Fruit fly (Drosophila melanogaster) whole organism, embryonic: Measurements from ENCODE around the gene rk.

Source experiments
- ATbp ChIP-seq: fragments of 200-800 bp; sonication (Bioruptor generic); optimal IDR thresholded peaks from 2 replicates; lab custom pipeline; 2017; ENCODE audit warnings: missing biosample characterization, mild to moderate bottlenecking, missing genetic modification characterization, missing genetic modification reagents
- CG10274 ChIP-seq: fragments of 200-800 bp; sonication (Bioruptor generic); optimal IDR thresholded peaks from 3 replicates; lab custom pipeline; 2017; ENCODE audit warnings: missing biosample characterization, mild to moderate bottlenecking, missing genetic modification characterization
- CG10366 ChIP-seq: fragments of 200-800 bp; sonication (Bioruptor generic); IDR thresholded peaks from 2 replicates; pipeline ENCODE4 v1.3.6; 2022; ENCODE audit warnings: missing biosample characterization, missing genetic modification characterization
- CG10543 ChIP-seq: fragments of 200-800 bp; sonication (Bioruptor generic); optimal IDR thresholded peaks from 3 replicates; lab custom pipeline; 2017; ENCODE audit warnings: missing biosample characterization, mild to moderate bottlenecking, missing genetic modification characterization, moderate library complexity
- CG12104 ChIP-seq: fragments of 200-800 bp; sonication (Bioruptor generic); optimal IDR thresholded peaks from 3 replicates; lab custom pipeline; 2016; ENCODE audit warnings: missing biosample characterization, missing genetic modification characterization
- CG12769 ChIP-seq: fragments of 200-800 bp; sonication (Bioruptor generic); optimal IDR thresholded peaks from 2 replicates; lab custom pipeline; 2019; ENCODE audit warnings: missing biosample characterization, mild to moderate bottlenecking, missing genetic modification characterization, moderate library complexity
- CG14667 ChIP-seq: fragments of 200-800 bp; sonication (Bioruptor generic); IDR thresholded peaks from 2 replicates; pipeline ENCODE4 v1.3.6; 2022; ENCODE audit warnings: missing biosample characterization, missing genetic modification characterization
- CG15073 ChIP-seq: fragments of 200-800 bp; sonication (Bioruptor generic); optimal IDR thresholded peaks from 2 replicates; lab custom pipeline; 2016; ENCODE audit warnings: missing biosample characterization, missing genetic modification characterization
- CG15269 ChIP-seq: fragments of 200-800 bp; sonication (Bioruptor generic); optimal IDR thresholded peaks from 2 replicates; lab custom pipeline; 2018; ENCODE audit warnings: missing biosample characterization, mild to moderate bottlenecking, missing genetic modification characterization, moderate library complexity
- CG1529 ChIP-seq: fragments of 200-800 bp; sonication (Bioruptor generic); optimal IDR thresholded peaks from 3 replicates; lab custom pipeline; 2018; ENCODE audit warnings: missing biosample characterization, missing genetic modification characterization
- CG15601 ChIP-seq: fragments of 200-800 bp; sonication (Bioruptor generic); optimal IDR thresholded peaks from 3 replicates; lab custom pipeline; 2019; ENCODE audit warnings: missing biosample characterization, mild to moderate bottlenecking, missing genetic modification characterization, moderate library complexity
- CG16863 ChIP-seq: fragments of 200-800 bp; sonication (Bioruptor generic); optimal IDR thresholded peaks from 3 replicates; lab custom pipeline; 2016; ENCODE audit warnings: missing biosample characterization, missing genetic modification characterization
- CG17829 ChIP-seq: fragments of 200-800 bp; optimal IDR thresholded peaks from 2 replicates; lab custom pipeline; 2019; ENCODE audit warnings: missing biosample characterization, mild to moderate bottlenecking, missing genetic modification characterization, moderate library complexity
- CG17912 ChIP-seq: fragments of 200-800 bp; sonication (Bioruptor generic); optimal IDR thresholded peaks from 2 replicates; lab custom pipeline; 2018; ENCODE audit warnings: missing biosample characterization, mild to moderate bottlenecking, missing genetic modification characterization
- CG4424 ChIP-seq: fragments of 200-800 bp; sonication (Bioruptor generic); optimal IDR thresholded peaks from 3 replicates; lab custom pipeline; 2016; ENCODE audit warnings: missing biosample characterization, missing genetic modification characterization
- CG5953 ChIP-seq: fragments of 200-800 bp; sonication (Bioruptor generic); IDR thresholded peaks from 2 replicates; pipeline ENCODE4 v1.3.6; 2022; ENCODE audit warnings: missing biosample characterization, missing genetic modification characterization
- CG7556 ChIP-seq: fragments of 200-800 bp; sonication (Bioruptor generic); optimal IDR thresholded peaks from 2 replicates; lab custom pipeline; 2017; ENCODE audit warnings: missing biosample characterization, mild to moderate bottlenecking, missing genetic modification characterization
- CG8388 ChIP-seq: fragments of 200-800 bp; sonication (Bioruptor generic); optimal IDR thresholded peaks from 2 replicates; lab custom pipeline; 2019; ENCODE audit warnings: missing biosample characterization, mild to moderate bottlenecking, missing genetic modification characterization, moderate library complexity
- Camta ChIP-seq: fragments of 200-800 bp; sonication (Bioruptor generic); optimal IDR thresholded peaks from 2 replicates; lab custom pipeline; 2016; ENCODE audit warnings: missing biosample characterization, missing genetic modification characterization
- Dp ChIP-seq: fragments of 200-800 bp; sonication (Bioruptor generic); optimal IDR thresholded peaks from 2 replicates; lab custom pipeline; 2018; ENCODE audit warnings: missing biosample characterization, mild to moderate bottlenecking, missing genetic modification characterization, moderate library complexity
- Dref ChIP-seq: fragments of 200-800 bp; sonication (Bioruptor generic); IDR thresholded peaks from 2 replicates; pipeline ENCODE4 v1.3.6; 2022; ENCODE audit warnings: missing biosample characterization, missing genetic modification characterization
- E2f2 ChIP-seq: fragments of 200-800 bp; sonication (Bioruptor generic); IDR thresholded peaks from 2 replicates; pipeline ENCODE4 v1.3.6; 2022; ENCODE audit warnings: missing biosample characterization, missing genetic modification characterization
- Ets65A ChIP-seq: fragments of 200-800 bp; sonication (Bioruptor generic); peaks from one replicate; lab custom pipeline; 2016; ENCODE audit warnings: missing biosample characterization, missing genetic modification characterization
- Hand ChIP-seq: fragments of 200-800 bp; sonication (Bioruptor generic); optimal IDR thresholded peaks from 2 replicates; lab custom pipeline; 2017; ENCODE audit warnings: mild to moderate bottlenecking, missing biosample characterization, missing genetic modification reagents, missing genetic modification characterization
- MESR4 ChIP-seq: fragments of 200-800 bp; sonication (Bioruptor generic); optimal IDR thresholded peaks from 2 replicates; lab custom pipeline; 2018; ENCODE audit warnings: missing biosample characterization, mild to moderate bottlenecking, missing genetic modification characterization, moderate library complexity
- Mad ChIP-seq: fragments of 200-800 bp; sonication (Bioruptor generic); optimal IDR thresholded peaks from 2 replicates; lab custom pipeline; 2016; ENCODE audit warnings: missing biosample characterization, missing genetic modification characterization
- Spps ChIP-seq: fragments of 200-800 bp; sonication (Bioruptor generic); optimal IDR thresholded peaks from 2 replicates; lab custom pipeline; 2018; ENCODE audit warnings: missing biosample characterization, mild to moderate bottlenecking, missing genetic modification characterization
- bab2 ChIP-seq: fragments of 200-800 bp; sonication (Bioruptor generic); optimal IDR thresholded peaks from 2 replicates; lab custom pipeline; 2016; ENCODE audit warnings: missing biosample characterization, missing genetic modification characterization
- corto ChIP-seq: fragments of 200-800 bp; sonication (Bioruptor generic); optimal IDR thresholded peaks from 2 replicates; lab custom pipeline; 2016; ENCODE audit warnings: missing biosample characterization, mild to moderate bottlenecking, missing genetic modification characterization, moderate library complexity
- disco-r ChIP-seq: fragments of 200-800 bp; sonication (Bioruptor generic); optimal IDR thresholded peaks from 2 replicates; lab custom pipeline; 2016; ENCODE audit warnings: missing biosample characterization, missing genetic modification characterization
- emc ChIP-seq: fragments of 200-800 bp; sonication (Bioruptor generic); optimal IDR thresholded peaks from 2 replicates; lab custom pipeline; 2016; ENCODE audit warnings: missing biosample characterization, missing genetic modification characterization
- fru ChIP-seq: fragments of >200 bp; optimal IDR thresholded peaks from 2 replicates; lab custom pipeline; 2017
- grn ChIP-seq: fragments of 200-800 bp; sonication (Bioruptor generic); optimal IDR thresholded peaks from 3 replicates; lab custom pipeline; 2017; ENCODE audit warnings: missing biosample characterization, missing genetic modification characterization
- kah ChIP-seq: fragments of 200-800 bp; sonication (Bioruptor generic); optimal IDR thresholded peaks from 2 replicates; lab custom pipeline; 2018; ENCODE audit warnings: missing biosample characterization, mild to moderate bottlenecking, missing genetic modification characterization
- knrl ChIP-seq: fragments of 200-800 bp; sonication (Bioruptor generic); IDR thresholded peaks from 3 replicates; pipeline ENCODE4 v1.3.6; 2022; ENCODE audit warnings: missing biosample characterization, missing genetic modification characterization; ENCODE audit not compliant: partially characterized antibody
- lab ChIP-seq: fragments of 200-800 bp; sonication (Bioruptor generic); optimal IDR thresholded peaks from 3 replicates; lab custom pipeline; 2017; ENCODE audit warnings: missing biosample characterization, missing genetic modification characterization, mild to moderate bottlenecking, moderate library complexity, missing genetic modification reagents
- lmd ChIP-seq: fragments of 200-800 bp; sonication (Bioruptor generic); IDR thresholded peaks from 2 replicates; pipeline ENCODE4 v1.3.6; 2022; ENCODE audit warnings: missing biosample characterization, missing genetic modification characterization
- lola ChIP-seq, 3 experiments: fragments of >200 bp in 2 of 3; fragments of 200-800 bp in 1 of 3; sonication (Bioruptor generic) in 1 of 3; optimal IDR thresholded peaks; 2 replicates each; lab custom pipeline; 2017 to 2019; ENCODE audit warnings: missing biosample characterization in 3 of 3, missing genetic modification characterization in 3 of 3, mild to moderate bottlenecking in 1 of 3, moderate library complexity in 1 of 3
- nau ChIP-seq: fragments of 200-800 bp; sonication (Bioruptor generic); optimal IDR thresholded peaks from 3 replicates; lab custom pipeline; 2017; ENCODE audit warnings: missing biosample characterization, mild to moderate bottlenecking, missing genetic modification characterization, missing genetic modification reagents
- p53 ChIP-seq: fragments of 200-800 bp; sonication (Bioruptor generic); optimal IDR thresholded peaks from 2 replicates; lab custom pipeline; 2016; ENCODE audit warnings: missing biosample characterization, missing genetic modification characterization
- pan ChIP-seq, 4 experiments: fragments of >200 bp in 3 of 4; fragments of 200-800 bp in 1 of 4; sonication (Bioruptor generic) in 1 of 4; optimal IDR thresholded peaks in 3 of 4; IDR thresholded peaks in 1 of 4; 2 replicates each; pipeline versions ENCODE4 v1.3.6 to Lab custom; 2017 to 2022; ENCODE audit warnings: missing biosample characterization in 2 of 4, missing genetic modification characterization in 2 of 4, mixed read lengths in 1 of 4
- pum ChIP-seq: fragments of 200-800 bp; sonication (Bioruptor generic); optimal IDR thresholded peaks from 2 replicates; lab custom pipeline; 2016; ENCODE audit warnings: missing biosample characterization, missing genetic modification characterization
- shn ChIP-seq: fragments of 200-800 bp; sonication (Bioruptor generic); optimal IDR thresholded peaks from 3 replicates; lab custom pipeline; 2016; ENCODE audit warnings: missing biosample characterization, missing genetic modification characterization
- sna ChIP-seq: fragments of 200-800 bp; sonication (Bioruptor generic); IDR thresholded peaks from 2 replicates; pipeline ENCODE4 v1.3.6; 2022; ENCODE audit warnings: missing biosample characterization, missing genetic modification characterization; ENCODE audit not compliant: partially characterized antibody
- sqz ChIP-seq: fragments of 200-800 bp; sonication (Bioruptor generic); optimal IDR thresholded peaks from 3 replicates; lab custom pipeline; 2018; ENCODE audit warnings: missing biosample characterization, mild to moderate bottlenecking, missing genetic modification characterization
- vnd ChIP-seq: fragments of 200-800 bp; sonication (Bioruptor generic); IDR thresholded peaks from 3 replicates; pipeline ENCODE4 v1.3.6; 2022; ENCODE audit warnings: missing biosample characterization, missing genetic modification characterization; ENCODE audit not compliant: partially characterized antibody
- wek ChIP-seq: fragments of 200-800 bp; sonication (Bioruptor generic); optimal IDR thresholded peaks from 3 replicates; lab custom pipeline; 2018; ENCODE audit warnings: missing biosample characterization, mild to moderate bottlenecking, missing genetic modification characterization, moderate library complexity
- wor ChIP-seq: fragments of 200-800 bp; sonication (Bioruptor generic); IDR thresholded peaks from 2 replicates; pipeline ENCODE4 v1.3.6; 2022; ENCODE audit warnings: missing biosample characterization, missing genetic modification characterization

The rk gene

DNA sequence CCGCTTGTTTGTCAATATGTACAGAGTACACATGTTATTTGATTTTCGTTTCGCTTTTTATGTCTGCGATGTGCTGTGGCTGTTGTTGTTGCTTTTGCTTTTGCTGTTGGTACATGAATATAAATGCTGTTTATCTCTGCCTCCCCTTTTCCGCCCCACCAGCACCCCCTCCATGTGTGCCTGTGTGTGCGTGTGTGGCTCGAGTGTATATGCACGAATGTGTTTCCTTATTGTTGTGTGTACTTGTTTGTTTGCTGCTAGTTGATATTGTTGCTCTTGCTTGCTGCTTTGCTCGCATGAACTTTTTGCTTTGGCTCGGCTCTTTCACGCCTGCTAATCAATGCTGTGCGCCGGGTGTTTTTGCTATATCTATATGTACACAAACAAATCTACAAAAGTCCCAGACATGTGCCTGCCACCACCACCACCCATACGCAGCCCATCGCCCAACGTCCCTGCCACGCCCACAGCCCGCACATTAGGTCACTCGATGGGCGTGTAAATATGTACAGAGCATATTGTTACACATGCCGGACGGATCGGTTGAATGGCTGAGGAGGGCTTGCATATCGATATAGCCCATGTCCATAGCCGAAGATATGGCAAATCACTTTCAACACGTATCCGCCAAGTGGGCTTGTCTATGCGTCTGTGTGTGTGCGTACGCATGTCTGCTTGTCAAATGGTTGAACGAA, 23.1 kb upstream of the rk start (continued):
- TF ChIP-seq CG10366 (GFP tag; lab: Robert Waterston, UW) (peak; percentile 95), kah (GFP tag; lab: Kevin White, UChicago) (peak; percentile 98), CG15269 (peak; percentile 98), knrl (GFP tag; lab: Robert Waterston, UW) (peak; percentile 36; the same call in 1 of the 3 replicates), grn (peak; percentile 100), sna (GFP tag; lab: Robert Waterston, UW) (peak; percentile 65; the same call in 1 of the 2 replicates), E2f2 (GFP tag; lab: Robert Waterston, UW) (peak; percentile 87), nau (GFP tag; lab: Kevin White, UChicago) (peak; percentile 100), CG14667 (GFP tag; lab: Robert Waterston, UW) (peak; percentile 92), shn (peak; percentile 99), CG15073 (GFP tag; lab: Kevin White, UChicago) (peak; percentile 91), MESR4 (GFP tag; lab: Kevin White, UChicago) (peak; percentile 77), emc (GFP tag; lab: Kevin White, UChicago) (peak; percentile 98), Dp (peak; percentile 46), CG8388 (GFP tag; lab: Kevin White, UChicago) (peak; percentile 96), p53 (GFP tag; lab: Kevin White, UChicago) (peak; percentile 99), ATbp (peak; percentile 100), CG4424 (peak; percentile 98), CG10274 (GFP tag; lab: Kevin White, UChicago) (peak; percentile 96), Dref (GFP tag; lab: Robert Waterston, UW) (peak; percentile 51; the same call in 1 of the 2 replicates), disco-r (peak; percentile 99), CG15601 (peak; percentile 99), CG5953 (GFP tag; lab: Robert Waterston, UW) (peak; percentile 99), wek (GFP tag; lab: Kevin White, UChicago) (peak; percentile 100), CG16863 (peak; percentile 99), Ets65A (GFP tag; lab: Kevin White, UChicago) (peak; percentile 96), pum (GFP tag; lab: Kevin White, UChicago) (peak; percentile 97), pan (optimal IDR thresholded peaks at IDR 0.05; lab: Kevin White, UChicago) (no peak), pan (GFP tag; optimal IDR thresholded peaks at IDR 0.05 in 1 of 2, IDR thresholded peaks at IDR 0.05 in 1 of 2) (peak in 1 of 2 experiments; percentile 98), CG12104 (peak; percentile 100), lmd (GFP tag; lab: Robert Waterston, UW) (peak; percentile 89), Mad (GFP tag; lab: Kevin White, UChicago) (peak; percentile 99), bab2 (peak; percentile 100), CG12769 (peak; percentile 99), Camta (peak; percentile 100), fru (lab: Kevin White, UChicago) (no peak), CG17912 (GFP tag; lab: Kevin White, UChicago) (peak; percentile 100), lab (GFP tag; lab: Kevin White, UChicago) (peak; percentile 100), vnd (GFP tag; lab: Robert Waterston, UW) (no peak), CG1529 (peak; percentile 100), lola (GFP tag; optimal IDR thresholded peaks at IDR 0.05; lab: Kevin White, UChicago) (peak in 1 of 3 experiments; percentile 98), corto (GFP tag; lab: Kevin White, UChicago) (peak; percentile 3), CG17829 (peak; percentile 97), Hand (peak; percentile 98), wor (peak; percentile 92), CG10543 (GFP tag; lab: Kevin White, UChicago) (peak; percentile 100), sqz (GFP tag; lab: Kevin White, UChicago) (peak; percentile 100), CG7556 (peak; percentile 99), Spps (tag; lab: Kevin White, UChicago) (peak; percentile 99)
